Fruit fly (Drosophila melanogaster) Kc167 (cell line): ENCODE measurements around the gene amn.

Experiments used
- Myc ChIP-seq: fragments of >200 bp; optimal IDR thresholded peaks from 2 replicates; lab custom pipeline; 2017; ENCODE audit warnings: missing external identifiers
- Sin3A ChIP-seq: fragments of >200 bp; optimal IDR thresholded peaks from 2 replicates; lab custom pipeline; 2018; ENCODE audit warnings: missing external identifiers
- h ChIP-seq: fragments of >200 bp; optimal IDR thresholded peaks from 3 replicates; lab custom pipeline; 2018; ENCODE audit warnings: missing external identifiers
- insv ChIP-seq: fragments of >200 bp; optimal IDR thresholded peaks from 3 replicates; lab custom pipeline; 2018; ENCODE audit warnings: missing external identifiers
- psq ChIP-seq: fragments of >200 bp; optimal IDR thresholded peaks from 2 replicates; lab custom pipeline; 2017; ENCODE audit warnings: missing external identifiers
- ttk ChIP-seq: sonication (Bioruptor generic); optimal IDR thresholded peaks from 2 replicates; lab custom pipeline; 2017; ENCODE audit warnings: missing external identifiers

amn gene

dm6 chrX:19886936-19887934, 2.6 kb downstream of the amn start:
- TF ChIP-seq psq (lab: Kevin White, UChicago) (no peak), Sin3A (lab: Kevin White, UChicago) (no peak), h (lab: Kevin White, UChicago) (no peak), insv (lab: Kevin White, UChicago) (no peak), ttk (lab: Kevin White, UChicago) (no peak), Myc (lab: Kevin White, UChicago) (no peak)

dm6 chrX:19886515-19886914, 3.3 kb downstream of the amn start:
- TF ChIP-seq Sin3A (lab: Kevin White, UChicago): no peak
- TF ChIP-seq ttk (lab: Kevin White, UChicago): no peak
- no peak for TF ChIP-seq h (lab: Kevin White, UChicago)
- no peak for TF ChIP-seq insv (lab: Kevin White, UChicago)
- TF ChIP-seq Myc (lab: Kevin White, UChicago): no peak
- no peak for TF ChIP-seq psq (lab: Kevin White, UChicago)

- TF ChIP-seq insv (lab: Kevin White, UChicago) (no peak), psq (lab: Kevin White, UChicago) (no peak), h (lab: Kevin White, UChicago) (no peak), ttk (lab: Kevin White, UChicago) (no peak), Myc (lab: Kevin White, UChicago) (no peak), Sin3A (lab: Kevin White, UChicago) (no peak)
Observed at dm6 chrX:19884204-19884603, 5.7 kb downstream of the amn start.

dm6 chrX:19878342-19879204, 11.3 kb downstream of the amn start:
- TF ChIP-seq insv (lab: Kevin White, UChicago) (no peak), Sin3A (lab: Kevin White, UChicago) (no peak), ttk (lab: Kevin White, UChicago) (no peak), psq (lab: Kevin White, UChicago) (no peak)

- no peak for TF ChIP-seq h (lab: Kevin White, UChicago)
- no peak for TF ChIP-seq Myc (lab: Kevin White, UChicago)
- TF ChIP-seq insv (lab: Kevin White, UChicago): no peak
- TF ChIP-seq Sin3A (lab: Kevin White, UChicago): no peak
- TF ChIP-seq ttk (lab: Kevin White, UChicago): no peak
- no peak for TF ChIP-seq psq (lab: Kevin White, UChicago)
Observed at dm6 chrX:19876836-19877468, 12.9 kb downstream of the amn start.

dm6 chrX:19875629-19876028, 14.2 kb downstream of the amn start:
- TF ChIP-seq insv (lab: Kevin White, UChicago) (no peak), Sin3A (lab: Kevin White, UChicago) (no peak), psq (lab: Kevin White, UChicago) (no peak), ttk (lab: Kevin White, UChicago) (no peak), Myc (lab: Kevin White, UChicago) (no peak), h (lab: Kevin White, UChicago) (no peak)

- no peak for TF ChIP-seq insv (lab: Kevin White, UChicago)
- TF ChIP-seq h (lab: Kevin White, UChicago): no peak
Observed at dm6 chrX:19875059-19875458, 14.8 kb downstream of the amn start.

- TF ChIP-seq Myc (lab: Kevin White, UChicago): no peak
Observed at dm6 chrX:19867007-19867406, 22.9 kb downstream of the amn start.

dm6 chrX:19866145-19866972, 23.5 kb downstream of the amn start, which contains the start of gene Hers:
TSS of gene Hers (plus strand) at chrX:19866146.
- no peak for TF ChIP-seq ttk (lab: Kevin White, UChicago)

dm6 chrX:19865389-19866144, 24.3 kb downstream of the amn start, which contains the start of gene THADA:
TSS of gene THADA (minus strand) at chrX:19865524.
- no peak for TF ChIP-seq insv (lab: Kevin White, UChicago)
- TF ChIP-seq psq (lab: Kevin White, UChicago): no peak
- no peak for TF ChIP-seq ttk (lab: Kevin White, UChicago)
- no peak for TF ChIP-seq h (lab: Kevin White, UChicago)
- no peak for TF ChIP-seq Myc (lab: Kevin White, UChicago)
- TF ChIP-seq Sin3A (lab: Kevin White, UChicago): no peak
